Fruit fly (Drosophila melanogaster) whole organism: ENCODE results near the gene CG17681.

ENCODE experiments used
- CG8478 ChIP-seq: fragments of >200 bp; optimal IDR thresholded peaks from 2 replicates; lab custom pipeline; 2018; ENCODE audit warnings: inconsistent platforms
- Dll ChIP-seq: fragments of >200 bp; optimal IDR thresholded peaks from 2 replicates; lab custom pipeline; 2017
- EcR ChIP-seq, 2 experiments: fragments of >200 bp; optimal IDR thresholded peaks; 2 replicates each; lab custom pipeline; 2017; ENCODE audit warnings: missing biosample characterization in 2 of 2, missing genetic modification characterization in 2 of 2, missing genetic modification reagents in 2 of 2
- pan ChIP-seq: fragments of >200 bp; optimal IDR thresholded peaks from 2 replicates; lab custom pipeline; 2017
- psq ChIP-seq: fragments of >200 bp; optimal IDR thresholded peaks from 2 replicates; lab custom pipeline; 2017
- usp ChIP-seq: fragments of >200 bp; optimal IDR thresholded peaks from 2 replicates; lab custom pipeline; 2017; ENCODE audit warnings: missing biosample characterization, missing genetic modification characterization, mixed read lengths

The CG17681 gene

dm6 chr2L:18202811-18203210, 49.9 kb downstream of the CG17681 start:
- no peak for TF ChIP-seq psq (lab: Kevin White, UChicago)
- no peak for TF ChIP-seq usp (GFP tag; lab: Kevin White, UChicago)
- no peak for TF ChIP-seq Dll
- no peak for TF ChIP-seq EcR (GFP tag; optimal IDR thresholded peaks at IDR 0.05; lab: Kevin White, UChicago)
- no peak for TF ChIP-seq CG8478 (lab: Kevin White, UChicago)
- TF ChIP-seq pan (lab: Kevin White, UChicago), result no peak
